Worm (Caenorhabditis elegans) whole organism, L3 larva: ENCODE data around the gene nhr-86.
"Not testable (repeated sequence)": the region's sequence is repeated elsewhere in the genome, so short reads cannot be mapped to it uniquely, and the experiment has no call there.

Experiments
- elt-1 ChIP-seq: fragments of 150-350 bp; optimal IDR thresholded peaks from 2 replicates; lab custom pipeline; 2014; ENCODE audit warnings: missing biosample characterization, missing genetic modification characterization
- lsy-12 ChIP-seq: sonication (generic microtip); optimal IDR thresholded peaks from 2 replicates; lab custom pipeline; 2016; ENCODE audit warnings: mild to moderate bottlenecking, missing genetic modification characterization, missing compliant biosample characterization

DNA sequence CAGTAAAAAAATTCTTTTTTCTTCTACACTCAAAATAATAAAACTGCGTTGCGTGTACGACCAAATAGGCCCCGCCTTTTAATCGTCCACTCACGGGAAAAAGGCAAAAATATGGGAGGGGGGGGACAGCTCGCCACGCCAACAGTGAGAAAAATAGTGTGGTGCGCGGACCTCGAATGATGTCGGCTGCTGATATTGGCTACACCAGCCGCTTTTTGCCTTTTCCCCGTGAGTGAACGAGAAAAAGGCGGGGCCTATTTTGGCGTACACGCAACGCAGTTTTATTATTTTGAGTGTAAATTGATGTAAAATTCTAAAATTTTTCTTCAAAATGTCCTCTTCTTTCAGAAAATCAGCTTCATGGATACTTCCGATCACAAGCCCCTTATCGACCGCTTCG lies 23.7 kb upstream of the nhr-86 start, which contains the start of gene ztf-28:
- TF ChIP-seq lsy-12, elt-1: not testable (repeated sequence)
